Worm (Caenorhabditis elegans) whole organism, young adult: Measurements from ENCODE around the gene K10G6.9.

Experiments
- F10E7.11 ChIP-seq: sonication (generic microtip); optimal IDR thresholded peaks from 2 replicates; lab custom pipeline; 2017; ENCODE audit warnings: mild to moderate bottlenecking, missing genetic modification characterization, moderate library complexity, missing compliant biosample characterization
- F22D6.2 ChIP-seq: sonication (generic microtip); optimal IDR thresholded peaks from 2 replicates; lab custom pipeline; 2016; ENCODE audit warnings: mild to moderate bottlenecking, missing genetic modification characterization, missing compliant biosample characterization
- F33H1.4 ChIP-seq: fragments of 200-800 bp; sonication (Bioruptor generic); IDR thresholded peaks from 2 replicates; pipeline ENCODE4 v1.3.6; 2022; ENCODE audit warnings: missing genetic modification reagents, missing genetic modification characterization, missing compliant biosample characterization
- F37B4.10 ChIP-seq: fragments of 200-800 bp; sonication (Bioruptor generic); IDR thresholded peaks from 2 replicates; pipeline ENCODE4 v1.3.6; 2022; ENCODE audit warnings: missing genetic modification characterization, missing compliant biosample characterization
- akir-1 ChIP-seq: fragments of 200-800 bp; sonication (Bioruptor generic); optimal IDR thresholded peaks from 2 replicates; lab custom pipeline; 2018; ENCODE audit warnings: mild to moderate bottlenecking, missing genetic modification characterization, moderate library complexity, missing compliant biosample characterization
- ama-1 ChIP-seq, 3 experiments: fragments of 150-350 bp in 1 of 3; sonication (generic microtip) in 2 of 3; optimal IDR thresholded peaks; 2 replicates each; lab custom pipeline; 2014 to 2018; ENCODE audit warnings: missing biosample characterization in 2 of 3, missing genetic modification characterization in 2 of 3, missing genetic modification reagents in 2 of 3
- bed-2 ChIP-seq: fragments of 200-800 bp; sonication (Bioruptor generic); IDR thresholded peaks from 2 replicates; pipeline ENCODE4 v1.3.6; 2022; ENCODE audit warnings: missing genetic modification reagents, missing genetic modification characterization, missing compliant biosample characterization
- chd-7 ChIP-seq: sonication (generic microtip); optimal IDR thresholded peaks from 2 replicates; lab custom pipeline; 2016; ENCODE audit warnings: mild to moderate bottlenecking, missing genetic modification characterization, moderate library complexity, missing compliant biosample characterization
- dpl-1 ChIP-seq: fragments of 150-350 bp; optimal IDR thresholded peaks from 2 replicates; lab custom pipeline; 2014; ENCODE audit warnings: missing biosample characterization, missing genetic modification reagents, missing genetic modification characterization
- him-1 ChIP-seq: sonication (generic microtip); optimal IDR thresholded peaks from 2 replicates; lab custom pipeline; 2016; ENCODE audit warnings: missing genotype, missing genetic modification reagents, missing genetic modification characterization, missing compliant biosample characterization
- lin-26 ChIP-seq: fragments of 200-800 bp; sonication (Bioruptor generic); IDR thresholded peaks from 2 replicates; pipeline ENCODE4 v1.3.6; 2022; ENCODE audit warnings: missing genetic modification reagents, missing genetic modification characterization, missing compliant biosample characterization
- snpc-1.3 ChIP-seq: sonication (generic microtip); optimal IDR thresholded peaks from 2 replicates; lab custom pipeline; 2017; ENCODE audit warnings: missing genetic modification characterization, mild to moderate bottlenecking, missing compliant biosample characterization, antibody characterized with exemption, moderate library complexity, missing genotype, missing genetic modification reagents; ENCODE audit not compliant: insufficient read depth
- snpc-4 ChIP-seq, 5 experiments: fragments of 150-350 bp in 1 of 5; sonication (generic microtip) in 4 of 5; optimal IDR thresholded peaks; 2 replicates each; lab custom pipeline; 2014 to 2018; ENCODE audit warnings: missing genetic modification characterization in 5 of 5, missing biosample characterization in 3 of 5, antibody characterized with exemption in 2 of 5, mild to moderate bottlenecking in 2 of 5, missing compliant biosample characterization in 2 of 5, missing genotype in 2 of 5, moderate library complexity in 2 of 5, missing genetic modification reagents in 1 of 5
- unc-62 ChIP-seq: fragments of 150-350 bp; optimal IDR thresholded peaks from 2 replicates; lab custom pipeline; 2014; ENCODE audit warnings: missing biosample characterization, missing genetic modification reagents, missing genetic modification characterization

DNA sequence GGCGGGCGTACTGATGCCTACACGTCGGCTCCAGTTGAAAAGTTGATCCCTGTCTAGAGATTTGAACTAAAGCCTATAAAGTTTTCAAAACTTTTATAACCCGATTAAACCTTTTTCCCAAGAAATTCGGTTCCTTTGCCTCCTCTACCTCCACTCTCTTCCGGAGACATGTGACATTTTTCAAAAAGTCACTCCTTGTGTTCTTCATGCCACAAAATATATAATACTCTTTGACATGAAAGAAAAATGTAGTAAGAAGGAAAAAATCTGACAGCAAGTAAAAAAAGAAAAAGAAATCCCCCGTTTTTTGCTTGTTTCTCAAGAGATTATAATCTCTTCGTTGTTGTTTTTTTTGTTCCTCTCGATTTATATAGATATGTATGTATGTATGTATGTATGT, 17.2 kb upstream of the K10G6.9 start:
- TF ChIP-seq dpl-1 (GFP tag; lab: Kevin White, UChicago) (no peak), F10E7.11 (tag; lab: Kevin White, UChicago) (no peak), akir-1 (GFP tag; lab: Kevin White, UChicago) (no peak), F22D6.2 (tag; lab: Kevin White, UChicago) (no peak), snpc-4 (GFP tag; optimal IDR thresholded peaks at IDR 0.05; lab: Kevin White, UChicago) (no peak), snpc-4 (tag; optimal IDR thresholded peaks at IDR 0.05; lab: Kevin White, UChicago) (no peak), him-1 (tag; lab: Kevin White, UChicago) (no peak), F33H1.4 (GFP tag; lab: Robert Waterston, UW) (no peak), snpc-1.3 (no peak), lin-26 (GFP tag; lab: Robert Waterston, UW) (no peak), F37B4.10 (GFP tag; lab: Robert Waterston, UW) (no peak), ama-1 (optimal IDR thresholded peaks at IDR 0.05; lab: Kevin White, UChicago) (no peak), ama-1 (GFP tag; optimal IDR thresholded peaks at IDR 0.05; lab: Kevin White, UChicago) (no peak), unc-62 (GFP tag; lab: Kevin White, UChicago) (no peak), chd-7 (tag; lab: Kevin White, UChicago) (no peak), bed-2 (no peak)
